Fruit fly (Drosophila melanogaster) Kc167 (cell line): ENCODE data around the gene CG13131.

Experiments used
- Myc ChIP-seq: fragments of >200 bp; optimal IDR thresholded peaks from 2 replicates; lab custom pipeline; 2017; ENCODE audit warnings: missing external identifiers
- Sin3A ChIP-seq: fragments of >200 bp; optimal IDR thresholded peaks from 2 replicates; lab custom pipeline; 2018; ENCODE audit warnings: missing external identifiers
- h ChIP-seq: fragments of >200 bp; optimal IDR thresholded peaks from 3 replicates; lab custom pipeline; 2018; ENCODE audit warnings: missing external identifiers
- insv ChIP-seq: fragments of >200 bp; optimal IDR thresholded peaks from 3 replicates; lab custom pipeline; 2018; ENCODE audit warnings: missing external identifiers
- psq ChIP-seq: fragments of >200 bp; optimal IDR thresholded peaks from 2 replicates; lab custom pipeline; 2017; ENCODE audit warnings: missing external identifiers
- ttk ChIP-seq: sonication (Bioruptor generic); optimal IDR thresholded peaks from 2 replicates; lab custom pipeline; 2017; ENCODE audit warnings: missing external identifiers

CG13131 gene

DNA sequence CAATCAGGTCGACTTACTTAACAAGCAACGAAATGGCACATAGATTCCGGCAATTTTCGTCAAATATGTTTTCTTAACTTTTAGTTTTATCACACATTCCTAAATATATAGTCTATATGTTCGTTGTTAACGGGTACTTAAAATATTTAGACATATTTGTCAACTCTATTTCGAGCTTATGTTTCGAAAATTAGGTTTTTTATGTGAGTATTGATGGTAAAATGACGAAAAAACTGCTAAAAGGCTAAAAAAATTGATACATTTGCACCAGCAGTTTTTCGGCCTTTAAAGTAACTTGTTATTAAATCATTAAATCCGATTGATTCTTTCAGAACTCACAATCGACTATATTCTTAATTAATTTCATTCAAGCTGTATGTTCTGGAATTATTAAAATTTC is at the start of gene CG13131:
CG13131 (minus strand) TSS at position 101 of the 400 bp plus-strand sequence.
- no peak for TF ChIP-seq h (lab: Kevin White, UChicago)
- TF ChIP-seq psq (lab: Kevin White, UChicago) = no peak
- no peak for TF ChIP-seq Sin3A (lab: Kevin White, UChicago)
- TF ChIP-seq insv (lab: Kevin White, UChicago) = no peak
- TF ChIP-seq Myc = no peak
- no peak for TF ChIP-seq ttk (lab: Kevin White, UChicago)

dm6 chr2L:10064754-10065153 is 47.5 kb upstream of the CG13131 start:
- TF ChIP-seq ttk (lab: Kevin White, UChicago) (no peak), psq (lab: Kevin White, UChicago) (no peak), insv (lab: Kevin White, UChicago) (no peak), Myc (no peak), Sin3A (lab: Kevin White, UChicago) (no peak), h (lab: Kevin White, UChicago) (no peak)

- TF ChIP-seq h (lab: Kevin White, UChicago) (no peak), psq (lab: Kevin White, UChicago) (no peak), Myc (no peak), ttk (lab: Kevin White, UChicago) (no peak), Sin3A (lab: Kevin White, UChicago) (no peak), insv (lab: Kevin White, UChicago) (no peak)
Measured at dm6 chr2L:10061276-10061675, 44.0 kb upstream of the CG13131 start.

- TF ChIP-seq Sin3A (lab: Kevin White, UChicago) = no peak
- no peak for TF ChIP-seq Myc
- TF ChIP-seq psq (lab: Kevin White, UChicago) = no peak
- TF ChIP-seq insv (lab: Kevin White, UChicago) = no peak
- TF ChIP-seq ttk (lab: Kevin White, UChicago) = no peak
- no peak for TF ChIP-seq h (lab: Kevin White, UChicago)
Measured at dm6 chr2L:10060516-10060915, 43.3 kb upstream of the CG13131 start, which contains the start of gene Spn31A. Spn31A (plus strand) TSS chr2L:10060816.

DNA sequence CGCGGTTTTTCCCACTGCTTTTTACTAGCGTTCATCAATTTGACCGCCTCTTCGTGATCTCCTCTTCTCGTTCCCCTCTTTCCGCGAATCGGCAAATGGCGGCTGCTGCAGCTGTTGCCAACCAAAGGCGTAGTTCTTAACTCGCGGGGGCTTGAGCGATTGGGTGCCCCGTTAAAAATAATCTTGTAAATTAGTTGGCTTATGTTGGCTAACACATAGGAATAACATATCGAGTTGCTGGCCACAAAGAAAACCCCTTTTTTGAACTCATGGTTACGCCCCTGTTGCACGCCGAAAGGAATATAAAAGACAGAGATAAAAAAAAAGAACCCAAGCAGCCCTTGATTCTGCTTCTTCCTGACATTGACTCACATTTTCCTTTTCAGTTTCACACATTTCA is 40.0 kb upstream of the CG13131 start:
- TF ChIP-seq Sin3A (lab: Kevin White, UChicago) (no peak), insv (lab: Kevin White, UChicago) (no peak), psq (lab: Kevin White, UChicago) (no peak), ttk (lab: Kevin White, UChicago) (no peak), h (lab: Kevin White, UChicago) (no peak), Myc (no peak)

DNA sequence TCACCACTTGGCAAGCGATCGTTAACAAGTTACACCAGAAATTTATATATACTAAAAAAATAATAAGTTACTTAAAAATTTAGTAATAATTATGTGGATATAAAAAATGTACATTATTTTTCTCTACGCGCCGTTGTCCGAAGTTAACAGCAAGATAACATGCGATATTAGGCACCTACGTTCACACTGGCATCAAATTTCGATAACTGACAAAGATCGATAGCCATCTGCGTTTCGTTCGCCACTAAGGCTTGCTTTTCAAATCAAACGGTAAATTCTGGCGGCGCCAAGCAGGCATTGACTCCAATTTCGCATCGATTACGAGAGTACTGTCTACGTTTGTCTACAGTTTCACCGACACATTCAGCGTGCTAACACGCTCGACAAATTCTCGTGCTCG is 39.4 kb upstream of the CG13131 start, which contains the start of gene Pen:
Pen (plus strand) TSS at position 196 of the 400 bp plus-strand sequence.
- TF ChIP-seq psq (lab: Kevin White, UChicago) (no peak), insv (lab: Kevin White, UChicago) (no peak), h (lab: Kevin White, UChicago) (no peak), Sin3A (lab: Kevin White, UChicago) (no peak), ttk (lab: Kevin White, UChicago) (no peak), Myc (no peak)

- TF ChIP-seq Sin3A (lab: Kevin White, UChicago) = no peak
- no peak for TF ChIP-seq Myc
- TF ChIP-seq psq (lab: Kevin White, UChicago) = no peak
- no peak for TF ChIP-seq ttk (lab: Kevin White, UChicago)
- TF ChIP-seq insv (lab: Kevin White, UChicago) = no peak
- no peak for TF ChIP-seq h (lab: Kevin White, UChicago)
Measured at dm6 chr2L:10053583-10054263, 36.5 kb upstream of the CG13131 start, which contains the start of gene Cpr31A. Cpr31A (plus strand) TSS chr2L:10054213.

- TF ChIP-seq psq (lab: Kevin White, UChicago) (no peak), Myc (no peak), Sin3A (lab: Kevin White, UChicago) (no peak), ttk (lab: Kevin White, UChicago) (no peak), insv (lab: Kevin White, UChicago) (no peak), h (lab: Kevin White, UChicago) (no peak)
Measured at dm6 chr2L:10049280-10049679, 32.0 kb upstream of the CG13131 start, which contains the start of gene CG33301. CG33301 (plus strand) TSS chr2L:10049580.

DNA sequence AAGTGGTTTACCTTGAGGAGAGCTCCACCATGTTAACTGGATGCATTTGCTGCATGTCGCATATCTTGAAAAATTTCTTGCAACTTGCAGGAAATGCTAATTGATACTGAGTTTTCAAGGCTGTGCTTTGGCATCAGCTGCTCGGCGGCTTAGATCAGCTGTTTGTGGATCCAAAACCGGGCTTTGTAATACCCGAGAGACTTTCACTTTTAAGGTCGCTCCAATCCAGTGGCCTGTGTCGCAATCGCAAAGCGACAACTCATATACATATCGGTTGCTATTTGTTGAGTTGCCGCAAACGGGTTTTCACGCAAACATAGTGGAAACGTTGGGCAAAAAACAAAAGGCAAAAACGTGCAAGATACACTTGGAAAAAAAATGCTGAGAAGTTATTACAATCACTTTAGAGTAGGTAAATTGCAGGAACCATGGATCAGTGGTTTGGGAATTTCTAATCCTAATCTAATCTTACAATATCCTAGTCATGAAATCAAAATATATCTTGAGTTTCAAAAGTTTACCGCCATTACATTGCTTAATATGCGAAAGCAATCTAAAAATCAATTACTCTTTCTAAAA is 18.6 kb upstream of the CG13131 start:
- TF ChIP-seq h (lab: Kevin White, UChicago) = no peak
- no peak for TF ChIP-seq insv (lab: Kevin White, UChicago)
- no peak for TF ChIP-seq Myc
- no peak for TF ChIP-seq ttk (lab: Kevin White, UChicago)
- no peak for TF ChIP-seq psq (lab: Kevin White, UChicago)
- TF ChIP-seq Sin3A (lab: Kevin White, UChicago) = no peak

DNA sequence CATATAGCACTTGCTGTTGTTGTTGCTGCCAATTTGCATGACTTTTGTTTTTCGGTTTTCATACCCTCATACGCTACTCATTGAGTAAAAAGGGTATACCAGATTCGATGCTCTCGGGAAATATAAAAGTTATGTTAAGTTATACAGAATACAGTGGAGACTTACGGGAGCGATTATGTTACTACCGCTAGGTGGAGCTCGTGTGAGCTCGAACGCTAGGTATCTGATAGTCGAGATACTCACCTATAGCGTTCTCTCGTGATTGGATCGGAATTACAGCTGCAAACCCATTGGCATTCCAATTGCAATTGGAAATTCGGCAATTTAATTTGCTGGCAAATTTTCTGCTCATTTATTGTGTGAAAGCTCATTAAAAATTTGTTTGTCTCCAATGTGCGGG is 16.1 kb upstream of the CG13131 start:
- TF ChIP-seq Myc (no peak), psq (lab: Kevin White, UChicago) (no peak), h (lab: Kevin White, UChicago) (no peak), Sin3A (lab: Kevin White, UChicago) (no peak), insv (lab: Kevin White, UChicago) (no peak), ttk (lab: Kevin White, UChicago) (no peak)

DNA sequence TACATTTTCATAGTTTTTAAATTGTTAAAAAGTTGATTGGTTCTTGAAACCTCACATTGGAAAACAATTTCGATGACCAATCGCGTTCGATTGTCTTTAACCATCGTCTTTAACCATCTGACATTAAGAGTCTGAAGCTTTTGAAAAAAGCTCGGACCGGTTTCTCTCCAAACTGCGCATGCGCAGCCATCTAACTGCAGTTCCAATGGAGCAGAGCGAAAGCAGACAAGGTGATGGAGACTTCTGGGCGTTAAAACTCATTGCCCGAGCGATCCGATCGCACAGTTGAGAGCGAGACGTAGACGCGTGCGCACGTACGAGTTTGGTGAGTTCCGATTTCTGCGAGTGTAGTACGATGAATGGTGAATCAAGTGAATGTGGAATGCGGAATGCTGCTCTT is 15.2 kb upstream of the CG13131 start, which contains the start of gene obst-B:
obst-B (plus strand) TSS at position 276 of the 400 bp plus-strand sequence.
- TF ChIP-seq h (lab: Kevin White, UChicago) (no peak), Myc (no peak), insv (lab: Kevin White, UChicago) (no peak), psq (lab: Kevin White, UChicago) (no peak), ttk (lab: Kevin White, UChicago) (no peak), Sin3A (lab: Kevin White, UChicago) (no peak)
